Fruit fly (Drosophila melanogaster): ENCODE measurements around the gene Cf2.

Cf2 gene

DNA sequence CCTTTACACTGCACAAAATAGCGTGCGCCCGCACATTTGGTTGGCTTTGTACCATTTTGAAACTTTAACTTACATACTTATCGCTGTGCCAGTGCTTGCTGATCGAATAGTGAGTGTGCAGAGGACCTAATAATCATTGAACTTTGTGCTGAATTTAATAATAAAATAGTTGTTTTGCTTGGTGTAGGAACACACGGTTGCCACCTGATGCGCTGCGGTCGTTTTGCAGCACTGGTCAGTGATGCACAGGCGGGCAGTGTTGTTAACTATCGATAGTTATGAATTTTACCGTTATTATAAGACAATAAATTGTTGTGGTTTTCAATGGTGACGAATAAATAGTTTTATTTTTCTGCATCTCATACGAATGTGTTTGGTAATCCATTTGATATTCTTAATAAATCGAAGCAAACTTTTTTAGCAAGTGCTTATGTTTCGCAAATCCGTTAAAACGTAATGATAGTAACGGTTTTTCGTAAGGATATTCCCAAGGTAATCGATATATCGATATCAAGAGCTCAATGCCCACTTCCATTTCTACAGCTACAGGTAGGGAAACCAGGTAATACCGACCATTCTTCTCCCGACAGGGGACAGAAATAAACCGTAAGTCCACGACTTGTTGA is 45.0 kb downstream of the Cf2 start, which contains the start of the genes tank and CG12194:
Gene tank (minus strand): TSS at position 228 of the 626 bp plus-strand sequence.
Gene CG12194 (plus strand): TSS at position 576 of the 626 bp plus-strand sequence.
- peak; percentile 29 for TF ChIP-seq EcR (GFP tag; optimal IDR thresholded peaks at IDR 0.05)
- peak; percentile 99 for TF ChIP-seq Pif1B (GFP tag; optimal IDR thresholded peaks at IDR 0.05)
- TF ChIP-seq CG10348 (GFP tag; IDR thresholded peaks at IDR 0.05): peak; percentile 99
- TF ChIP-seq CG4496 (GFP tag; IDR thresholded peaks at IDR 0.05): peak; percentile 100
- TF ChIP-seq CG9948 (tag; optimal IDR thresholded peaks at IDR 0.05): peak; percentile 99
- peak; percentile 97 for TF ChIP-seq gl (tag; optimal IDR thresholded peaks at IDR 0.05)
- TF ChIP-seq fd96Ca (GFP tag; IDR thresholded peaks at IDR 0.05): peak; percentile 100
- no peak for TF ChIP-seq D1 (tag; optimal IDR thresholded peaks at IDR 0.05)
- TF ChIP-seq CG17806 (tag; optimal IDR thresholded peaks at IDR 0.05): peak; percentile 99
- TF ChIP-seq CG34367 (tag; optimal IDR thresholded peaks at IDR 0.05): peak; percentile 99
- TF ChIP-seq CG13204 (GFP tag; optimal IDR thresholded peaks at IDR 0.05): no peak
- peak; percentile 96 for TF ChIP-seq CG15710 (tag; optimal IDR thresholded peaks at IDR 0.05)
- TF ChIP-seq Pif1A (GFP tag; optimal IDR thresholded peaks at IDR 0.05): peak; percentile 100
- TF ChIP-seq Ets98B (GFP tag; IDR thresholded peaks at IDR 0.05): peak; percentile 100
- TF ChIP-seq CG32121 (GFP tag; IDR thresholded peaks at IDR 0.05): peak; percentile 100
- peak; percentile 98 for TF ChIP-seq Snoo (tag; optimal IDR thresholded peaks at IDR 0.05)
- peak; percentile 97 for TF ChIP-seq CG8159 (tag; optimal IDR thresholded peaks at IDR 0.05)
- peak; percentile 100 for TF ChIP-seq CG8301 (tag; optimal IDR thresholded peaks at IDR 0.05)
- peak; percentile 99 for TF ChIP-seq CG12605 (GFP tag; IDR thresholded peaks at IDR 0.05)
- TF ChIP-seq rn (GFP tag; IDR thresholded peaks at IDR 0.05): peak; percentile 99
- TF ChIP-seq CG14655 (GFP tag; optimal IDR thresholded peaks at IDR 0.05): peak; percentile 100

DNA sequence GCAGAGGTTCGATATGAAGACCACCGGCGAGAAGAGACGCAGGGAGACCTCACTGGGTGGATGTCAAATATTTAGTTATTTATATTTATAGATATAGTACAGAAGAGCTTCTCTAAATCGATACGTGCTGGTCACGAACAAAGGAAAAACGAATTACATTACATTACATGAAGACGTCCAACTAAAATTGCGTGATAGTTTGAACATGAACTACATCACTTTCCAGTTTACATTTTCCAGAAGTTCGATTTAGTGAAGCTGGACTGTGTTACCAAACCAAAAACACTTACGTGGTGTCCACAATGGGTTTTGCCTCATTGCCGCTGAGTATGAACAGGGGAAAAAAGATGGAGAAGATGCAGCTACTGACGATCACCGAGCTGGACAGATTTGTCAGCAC is 46.7 kb downstream of the Cf2 start:
- TF ChIP-seq CG12605 (GFP tag; IDR thresholded peaks at IDR 0.05) (no peak), Pif1B (GFP tag; optimal IDR thresholded peaks at IDR 0.05) (no peak), CG4496 (GFP tag; IDR thresholded peaks at IDR 0.05) (0 out of 3 replicates have a peak, but pooled peaks have one; percentile 36), CG14655 (GFP tag; optimal IDR thresholded peaks at IDR 0.05) (no peak), Ets98B (GFP tag; IDR thresholded peaks at IDR 0.05) (0 out of 2 replicates have a peak, but pooled peaks have one; percentile 22), Pif1A (GFP tag; optimal IDR thresholded peaks at IDR 0.05) (no peak), CG8301 (tag; optimal IDR thresholded peaks at IDR 0.05) (no peak), CG17806 (tag; optimal IDR thresholded peaks at IDR 0.05) (no peak)

DNA sequence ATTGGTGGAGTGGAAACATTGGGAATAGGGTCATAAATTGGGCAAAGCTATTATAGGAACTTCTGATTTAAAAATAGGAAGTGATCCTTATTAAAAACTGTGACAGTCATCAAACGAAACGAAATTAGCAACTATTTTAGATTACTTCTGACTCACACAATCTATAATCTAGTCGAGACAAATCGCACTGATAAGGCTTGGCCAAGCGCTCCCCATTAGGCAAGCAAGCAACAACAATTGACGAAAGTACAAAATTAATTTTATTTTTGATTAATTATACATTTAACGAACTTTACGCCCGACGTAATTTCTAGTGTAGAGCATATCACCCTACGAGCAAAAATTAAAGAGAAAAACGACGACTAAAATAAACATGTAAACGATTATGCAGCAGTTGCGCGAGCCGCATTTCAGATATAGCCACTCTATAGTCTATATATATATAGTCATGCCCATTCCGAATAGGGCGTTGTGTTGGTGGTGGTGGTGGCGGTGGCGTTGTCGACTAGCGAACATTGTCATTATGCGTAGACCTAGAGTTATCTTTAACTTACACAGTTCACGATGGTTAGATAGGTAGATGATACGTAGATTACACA is 47.7 kb downstream of the Cf2 start, which contains the start of gene Ir25a:
Gene Ir25a (minus strand): TSS at position 210 of the 599 bp plus-strand sequence.
- TF ChIP-seq CG8159 (tag; optimal IDR thresholded peaks at IDR 0.05): no peak
- TF ChIP-seq Pif1B (GFP tag; optimal IDR thresholded peaks at IDR 0.05): no peak
- no peak for TF ChIP-seq CG32121 (GFP tag; IDR thresholded peaks at IDR 0.05)
- no peak for TF ChIP-seq CG10348 (GFP tag; IDR thresholded peaks at IDR 0.05)
- no peak for TF ChIP-seq CG17806 (tag; optimal IDR thresholded peaks at IDR 0.05)
- no peak for TF ChIP-seq Pif1A (GFP tag; optimal IDR thresholded peaks at IDR 0.05)
- no peak for TF ChIP-seq CG34367 (tag; optimal IDR thresholded peaks at IDR 0.05)
- no peak for TF ChIP-seq CG4496 (GFP tag; IDR thresholded peaks at IDR 0.05)
- no peak for TF ChIP-seq CG15710 (tag; optimal IDR thresholded peaks at IDR 0.05)
- TF ChIP-seq D1 (tag; optimal IDR thresholded peaks at IDR 0.05): no peak
- TF ChIP-seq Ets98B (GFP tag; IDR thresholded peaks at IDR 0.05): no peak
- no peak for TF ChIP-seq gl (tag; optimal IDR thresholded peaks at IDR 0.05)
- no peak for TF ChIP-seq CG14655 (GFP tag; optimal IDR thresholded peaks at IDR 0.05)
- TF ChIP-seq CG13204 (GFP tag; optimal IDR thresholded peaks at IDR 0.05): no peak
- no peak for TF ChIP-seq CG8301 (tag; optimal IDR thresholded peaks at IDR 0.05)
- TF ChIP-seq rn (GFP tag; IDR thresholded peaks at IDR 0.05): no peak
- TF ChIP-seq fd96Ca (GFP tag; IDR thresholded peaks at IDR 0.05): no peak
- TF ChIP-seq CG9948 (tag; optimal IDR thresholded peaks at IDR 0.05): no peak
- TF ChIP-seq Snoo (tag; optimal IDR thresholded peaks at IDR 0.05): no peak
- no peak for TF ChIP-seq EcR (GFP tag; optimal IDR thresholded peaks at IDR 0.05)

DNA sequence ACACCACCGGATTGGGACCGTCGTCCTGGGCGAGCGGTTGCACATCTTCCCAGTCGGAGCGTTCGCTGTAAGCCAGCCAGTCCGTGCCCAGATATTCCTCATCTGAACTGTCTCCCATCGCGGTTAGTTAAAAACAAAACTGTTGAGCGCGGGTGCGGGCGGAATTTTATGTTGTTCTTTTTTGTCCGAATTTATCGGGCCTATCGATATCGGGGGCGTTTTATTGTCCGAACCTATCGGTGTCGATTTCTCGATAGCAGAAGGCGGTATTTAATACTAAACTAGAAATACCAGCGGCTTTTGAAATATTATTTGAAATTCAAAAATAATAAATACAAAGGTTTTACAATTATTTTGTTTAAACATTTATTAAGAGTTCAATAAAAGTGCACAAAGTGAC is 52.4 kb downstream of the Cf2 start, which contains the start of gene Fnta:
Gene Fnta (minus strand): TSS at position 204 of the 400 bp plus-strand sequence.
- no peak for TF ChIP-seq Pif1B (GFP tag; optimal IDR thresholded peaks at IDR 0.05)
- peak; percentile 30 for TF ChIP-seq EcR (GFP tag; optimal IDR thresholded peaks at IDR 0.05)
- peak; percentile 25; the same call in 2 of the 3 replicates for TF ChIP-seq CG4496 (GFP tag; IDR thresholded peaks at IDR 0.05)

DNA sequence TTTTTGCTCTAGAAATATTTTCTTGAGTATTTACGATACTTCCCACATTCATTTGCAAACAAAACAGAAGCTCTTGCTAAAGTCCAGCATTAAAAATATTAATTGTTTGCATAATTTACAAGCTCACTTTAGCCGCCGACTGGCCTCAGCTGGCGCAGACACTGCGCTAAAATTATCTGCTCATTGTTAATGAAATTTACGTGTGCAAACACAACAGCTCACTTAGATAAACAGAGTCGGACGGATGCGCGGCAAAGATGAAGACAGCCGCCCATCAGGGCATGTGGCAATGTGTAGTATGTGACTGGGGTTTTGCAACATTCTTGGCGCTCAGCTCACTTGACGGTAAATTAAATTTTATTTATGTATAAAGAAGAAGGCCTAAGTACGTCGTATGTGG is 53.9 kb downstream of the Cf2 start:
- TF ChIP-seq CG15710 (tag; optimal IDR thresholded peaks at IDR 0.05) (no peak), fd96Ca (GFP tag; IDR thresholded peaks at IDR 0.05) (no peak), CG14655 (GFP tag; optimal IDR thresholded peaks at IDR 0.05) (no peak), Snoo (tag; optimal IDR thresholded peaks at IDR 0.05) (no peak), CG10348 (GFP tag; IDR thresholded peaks at IDR 0.05) (no peak), CG8159 (tag; optimal IDR thresholded peaks at IDR 0.05) (no peak), rn (GFP tag; IDR thresholded peaks at IDR 0.05) (no peak)
